Fruit fly (Drosophila melanogaster): ENCODE results near the gene CG13318.

Gene CG13318

dm6 chr3R:8808518-8808921 lies 36.0 kb upstream of the CG13318 start (continued):
- TF ChIP-seq Trl (optimal IDR thresholded peaks at IDR 0.05) (no peak), Trl (GFP tag; optimal IDR thresholded peaks at IDR 0.05) (peak; percentile 17), CG11504 (tag; optimal IDR thresholded peaks at IDR 0.05) (peak; percentile 76), CG17361 (GFP tag; IDR thresholded peaks at IDR 0.05) (peak; percentile 90), sens (GFP tag) (peak; percentile 97), HHEX (GFP tag; optimal IDR thresholded peaks at IDR 0.05) (peak; percentile 9), CG3847 (GFP tag; IDR thresholded peaks at IDR 0.05) (no peak), grau (tag; optimal IDR thresholded peaks at IDR 0.05) (peak; percentile 79), CG15601 (tag; optimal IDR thresholded peaks at IDR 0.05) (peak; percentile 73), CG2712 (tag; optimal IDR thresholded peaks at IDR 0.05) (peak; percentile 94), tll (GFP tag; optimal IDR thresholded peaks at IDR 0.05) (peak in 1 of 2 experiments; percentile 98), pita (GFP tag; optimal IDR thresholded peaks at IDR 0.05) (no peak), B-H1 (GFP tag; IDR thresholded peaks at IDR 0.05) (no peak), CG4854 (GFP tag; optimal IDR thresholded peaks at IDR 0.05) (peak; percentile 41), CG33213 (GFP tag; optimal IDR thresholded peaks at IDR 0.05) (peak; percentile 40), CG30431 (GFP tag; optimal IDR thresholded peaks at IDR 0.05) (peak; percentile 71), slou (GFP tag; optimal IDR thresholded peaks at IDR 0.05) (peak; percentile 41), CG8359 (GFP tag; optimal IDR thresholded peaks at IDR 0.05; ENCODE audit: borderline replicate concordance) (peak; percentile 88), rib (GFP tag; IDR thresholded peaks at IDR 0.05) (no peak), CG9727 (GFP tag; optimal IDR thresholded peaks at IDR 0.05) (peak; percentile 96), CoRest (tag; optimal IDR thresholded peaks at IDR 0.05) (peak; percentile 83), Bteb2 (GFP tag; optimal IDR thresholded peaks at IDR 0.05) (peak; percentile 33), CG1529 (GFP tag; optimal IDR thresholded peaks at IDR 0.05) (peak; percentile 58), lab (GFP tag; optimal IDR thresholded peaks at IDR 0.05) (peak; percentile 54), insv (GFP tag; optimal IDR thresholded peaks at IDR 0.05) (peak in 1 of 2 experiments; percentile 17), Hr78 (GFP tag; optimal IDR thresholded peaks at IDR 0.05) (peak in 1 of 2 experiments; percentile 31), CG4328 (GFP tag; optimal IDR thresholded peaks at IDR 0.05) (peak; percentile 49), CG2199 (GFP tag; IDR thresholded peaks at IDR 0.05) (no peak), CG4360 (GFP tag; IDR thresholded peaks at IDR 0.05) (peak; percentile 25; the same call in 1 of the 2 replicates), CkIIα-i1 (GFP tag; IDR thresholded peaks at IDR 0.05) (no peak), CG15479 (GFP tag; optimal IDR thresholded peaks at IDR 0.05) (peak; percentile 81), phol (tag; optimal IDR thresholded peaks at IDR 0.05) (peak; percentile 89), Dip3 (GFP tag; optimal IDR thresholded peaks at IDR 0.05) (no peak), NK7.1 (GFP tag; optimal IDR thresholded peaks at IDR 0.05) (peak; percentile 46), CG1233 (GFP tag; optimal IDR thresholded peaks at IDR 0.05) (peak; percentile 69), ewg (GFP tag; optimal IDR thresholded peaks at IDR 0.05) (peak; percentile 39)

dm6 chr3R:8807831-8808517 lies 35.5 kb upstream of the CG13318 start:
- TF ChIP-seq lbe (GFP tag; optimal IDR thresholded peaks at IDR 0.05), result no peak
- no peak for TF ChIP-seq insv (GFP tag; optimal IDR thresholded peaks at IDR 0.05)
- no peak for TF ChIP-seq Sry-δ (GFP tag; optimal IDR thresholded peaks at IDR 0.05)
- TF ChIP-seq D (optimal IDR thresholded peaks at IDR 0.05), result peak; percentile 30
- no peak for TF ChIP-seq D (GFP tag; optimal IDR thresholded peaks at IDR 0.05)
- TF ChIP-seq otp (GFP tag; IDR thresholded peaks at IDR 0.05), result no peak
- no peak for TF ChIP-seq CG31224 (GFP tag; IDR thresholded peaks at IDR 0.05)
- TF ChIP-seq Rfx (GFP tag; IDR thresholded peaks at IDR 0.05), result 0 out of 2 replicates have a peak, but pooled peaks have one; percentile 17
- no peak for TF ChIP-seq NC2β (GFP tag; optimal IDR thresholded peaks at IDR 0.05)
- TF ChIP-seq abd-A (tag; optimal IDR thresholded peaks at IDR 0.05), result peak; percentile 84
- TF ChIP-seq HLH3B (GFP tag; IDR thresholded peaks at IDR 0.05), result no peak
- TF ChIP-seq Lpt (GFP tag; optimal IDR thresholded peaks at IDR 0.05), result no peak
- TF ChIP-seq CG6791 (GFP tag; IDR thresholded peaks at IDR 0.05; ENCODE audit: partially characterized antibody), result peak; percentile 68; the same call in 1 of the 3 replicates
- TF ChIP-seq sqz (GFP tag; optimal IDR thresholded peaks at IDR 0.05), result no peak
- TF ChIP-seq HmgZ (tag; optimal IDR thresholded peaks at IDR 0.05), result no peak
- TF ChIP-seq schlank (tag; optimal IDR thresholded peaks at IDR 0.05), result no peak
- TF ChIP-seq CG2199 (GFP tag; IDR thresholded peaks at IDR 0.05), result peak; percentile 63; the same call in 1 of the 3 replicates

Measured in whole organism, embryonic.